Worm (Caenorhabditis elegans) whole organism, midembryonic: ENCODE results near the gene spp-24.

Experiments
- cog-1 ChIP-seq: sonication (generic microtip); optimal IDR thresholded peaks from 2 replicates; lab custom pipeline; 2016; ENCODE audit warnings: missing genetic modification characterization, missing compliant biosample characterization
- flt-1 ChIP-seq: fragments of 200-800 bp; sonication (Bioruptor generic); IDR thresholded peaks from 2 replicates; pipeline ENCODE4 v1.3.6; 2022; ENCODE audit warnings: missing genetic modification characterization, missing compliant biosample characterization

- TF ChIP-seq cog-1 (tag; lab: Kevin White, UChicago) (no peak), flt-1 (GFP tag; lab: Robert Waterston, UW) (no peak)
Observed at ce11 chrII:37213-37612, 2.1 kb downstream of the spp-24 start, which contains the start of gene F23F1.6.
